Worm (Caenorhabditis elegans): ENCODE measurements around the gene glb-29.
A peak's percentile ranks its signal among the peaks of the same experiment; 100 is the strongest.

The glb-29 gene

ce11 chrII:12052136-12052535, 43.3 kb downstream of the glb-29 start:
- TF ChIP-seq nhr-42 (GFP tag; IDR thresholded peaks at IDR 0.05), result no peak
- no peak for TF ChIP-seq dmd-9 (GFP tag; IDR thresholded peaks at IDR 0.05)
- TF ChIP-seq hlh-30 (tag; optimal IDR thresholded peaks at IDR 0.05; ENCODE audit: insufficient read depth), result peak; percentile 64
- no peak for TF ChIP-seq zag-1 (tag; optimal IDR thresholded peaks at IDR 0.05)
- peak; percentile 97 for TF ChIP-seq aha-1 (tag)
- no peak for TF ChIP-seq tag-97 (GFP tag; IDR thresholded peaks at IDR 0.05)
- TF ChIP-seq nhr-77 (tag; optimal IDR thresholded peaks at IDR 0.05), result peak; percentile 33
- TF ChIP-seq hif-1 (tag; optimal IDR thresholded peaks at IDR 0.05), result peak in 1 of 2 experiments; percentile 94
- TF ChIP-seq lsy-2 (tag; optimal IDR thresholded peaks at IDR 0.05), result peak in 1 of 2 experiments; percentile 25
- TF ChIP-seq ama-1 (optimal IDR thresholded peaks at IDR 0.05), result no peak
- no peak for TF ChIP-seq rbr-2 (tag; optimal IDR thresholded peaks at IDR 0.05)
- 0 out of 2 replicates have a peak, but pooled peaks have one; percentile 5 for TF ChIP-seq pha-4 (GFP tag; IDR thresholded peaks at IDR 0.05)
- TF ChIP-seq pha-4 (tag; optimal IDR thresholded peaks at IDR 0.05), result no peak
- TF ChIP-seq saeg-2 (GFP tag; IDR thresholded peaks at IDR 0.05), result no peak
- TF ChIP-seq madf-5 (GFP tag; IDR thresholded peaks at IDR 0.05), result no peak
- TF ChIP-seq spr-1 (tag; optimal IDR thresholded peaks at IDR 0.05), result no peak
- no peak for TF ChIP-seq ztf-7 (tag; optimal IDR thresholded peaks at IDR 0.05)
- TF ChIP-seq unc-62 (GFP tag; optimal IDR thresholded peaks at IDR 0.05 in 1 of 2), result no peak
- TF ChIP-seq unc-62 (tag; optimal IDR thresholded peaks at IDR 0.05), result no peak
- no peak for TF ChIP-seq Y75B8A.6 (GFP tag; IDR thresholded peaks at IDR 0.05)
- peak; percentile 27 for TF ChIP-seq mes-2 (tag; optimal IDR thresholded peaks at IDR 0.05; ENCODE audit: poor library complexity, severe bottlenecking)
- no peak for TF ChIP-seq ceh-20 (GFP tag; IDR thresholded peaks at IDR 0.05)
- peak; percentile 12 for TF ChIP-seq pqm-1 (tag; optimal IDR thresholded peaks at IDR 0.05)
- peak; percentile 74 for TF ChIP-seq nhr-28 (tag; optimal IDR thresholded peaks at IDR 0.05)
- TF ChIP-seq tra-1 (GFP tag; IDR thresholded peaks at IDR 0.05), result peak; percentile 41; the same call in 1 of the 2 replicates
- TF ChIP-seq hlh-11 (tag; optimal IDR thresholded peaks at IDR 0.05), result peak; percentile 44
- no peak for TF ChIP-seq nhr-41 (GFP tag; IDR thresholded peaks at IDR 0.05)
- TF ChIP-seq attf-4 (tag; optimal IDR thresholded peaks at IDR 0.05), result no peak
- TF ChIP-seq daf-16 (GFP tag; optimal IDR thresholded peaks at IDR 0.05), result no peak
- peak; percentile 82 for TF ChIP-seq daf-16 (tag; optimal IDR thresholded peaks at IDR 0.05)
- peak; percentile 84 for TF ChIP-seq dmd-6 (GFP tag; IDR thresholded peaks at IDR 0.05)
- TF ChIP-seq unc-39 (tag; optimal IDR thresholded peaks at IDR 0.05), result no peak
- TF ChIP-seq dve-1 (tag; optimal IDR thresholded peaks at IDR 0.05; ENCODE audit: insufficient read depth), result peak; percentile 66
- TF ChIP-seq daf-19 (GFP tag; conservative IDR thresholded peaks at IDR 0.05), result no peak
- no peak for TF ChIP-seq madf-9 (GFP tag; conservative IDR thresholded peaks at IDR 0.05)
- TF ChIP-seq mdt-29 (GFP tag; IDR thresholded peaks at IDR 0.05), result peak; percentile 57; the same call in 1 of the 2 replicates

ce11 chrII:12052924-12053323, 44.1 kb downstream of the glb-29 start:
- no peak for TF ChIP-seq nhr-102 (tag; optimal IDR thresholded peaks at IDR 0.05)
- TF ChIP-seq ztf-11 (tag; optimal IDR thresholded peaks at IDR 0.05), result no peak
- no peak for TF ChIP-seq lim-7 (GFP tag; IDR thresholded peaks at IDR 0.05)
- no peak for TF ChIP-seq php-3 (GFP tag; IDR thresholded peaks at IDR 0.05)
- no peak for TF ChIP-seq daf-12 (tag; optimal IDR thresholded peaks at IDR 0.05)
- TF ChIP-seq pqm-1 (tag; optimal IDR thresholded peaks at IDR 0.05), result no peak
- no peak for TF ChIP-seq ZK546.5 (tag; optimal IDR thresholded peaks at IDR 0.05)
- no peak for TF ChIP-seq Y48G9A.11 (GFP tag; IDR thresholded peaks at IDR 0.05)
- TF ChIP-seq lir-3 (tag; optimal IDR thresholded peaks at IDR 0.05), result no peak
- no peak for TF ChIP-seq T20F7.1 (GFP tag; optimal IDR thresholded peaks at IDR 0.05)
- no peak for TF ChIP-seq egl-43 (GFP tag; IDR thresholded peaks at IDR 0.05)
- TF ChIP-seq jun-1 (tag; optimal IDR thresholded peaks at IDR 0.05), result no peak
- no peak for TF ChIP-seq lin-15B (tag; optimal IDR thresholded peaks at IDR 0.05)
- no peak for TF ChIP-seq nhr-10 (tag; optimal IDR thresholded peaks at IDR 0.05)
- no peak for TF ChIP-seq lin-38 (GFP tag; IDR thresholded peaks at IDR 0.05)
- TF ChIP-seq ctbp-1 (GFP tag; IDR thresholded peaks at IDR 0.05), result no peak
- no peak for TF ChIP-seq unc-130 (GFP tag; optimal IDR thresholded peaks at IDR 0.05)
- no peak for TF ChIP-seq ceh-32 (tag; optimal IDR thresholded peaks at IDR 0.05; ENCODE audit: poor library complexity)
- TF ChIP-seq mep-1 (tag; optimal IDR thresholded peaks at IDR 0.05), result no peak
- no peak for TF ChIP-seq saeg-2 (GFP tag; IDR thresholded peaks at IDR 0.05)
- TF ChIP-seq tag-97 (GFP tag; IDR thresholded peaks at IDR 0.05), result no peak
- no peak for TF ChIP-seq madf-5 (GFP tag; IDR thresholded peaks at IDR 0.05)

Data from whole organism, L4 larva.